Worm (Caenorhabditis elegans): ENCODE data around the gene F53F8.3.

ce11 chrV:20722447-20722846, 33.1 kb upstream of the F53F8.3 start:
- TF ChIP-seq ztf-18 (tag; optimal IDR thresholded peaks at IDR 0.05) = no peak
- TF ChIP-seq F49E8.2 (tag; optimal IDR thresholded peaks at IDR 0.05; ENCODE audit: insufficient read depth) = no peak
- TF ChIP-seq unc-62 (GFP tag; optimal IDR thresholded peaks at IDR 0.05) = no peak
- TF ChIP-seq sdz-38 (tag; optimal IDR thresholded peaks at IDR 0.05) = no peak
- TF ChIP-seq dpl-1 (GFP tag; optimal IDR thresholded peaks at IDR 0.05) = no peak
- TF ChIP-seq F55B11.4 (tag; optimal IDR thresholded peaks at IDR 0.05; ENCODE audit: borderline replicate concordance, insufficient read depth) = no peak
- TF ChIP-seq lin-54 (GFP tag; optimal IDR thresholded peaks at IDR 0.05) = no peak
- no peak for TF ChIP-seq ceh-40 (GFP tag; IDR thresholded peaks at IDR 0.05)
